Worm (Caenorhabditis elegans): ENCODE data around the gene R12B2.8.

R12B2.8 gene

ce11 chrIII:5874263-5874662, 50.5 kb downstream of the R12B2.8 start (continued):
- TF ChIP-seq lin-38 (GFP tag; IDR thresholded peaks at IDR 0.05) = peak; percentile 40; the same call in 1 of the 2 replicates
- TF ChIP-seq F49E8.2 (tag; optimal IDR thresholded peaks at IDR 0.05; ENCODE audit: borderline replicate concordance) = no peak
- no peak for TF ChIP-seq tra-1 (GFP tag; IDR thresholded peaks at IDR 0.05)
- no peak for TF ChIP-seq ceh-32 (tag; optimal IDR thresholded peaks at IDR 0.05; ENCODE audit: poor library complexity)
- peak; percentile 64 for TF ChIP-seq hlh-11 (tag; optimal IDR thresholded peaks at IDR 0.05)
- no peak for TF ChIP-seq set-16 (GFP tag; IDR thresholded peaks at IDR 0.05)
- no peak for TF ChIP-seq F37D6.2 (tag; optimal IDR thresholded peaks at IDR 0.05)
- TF ChIP-seq unc-39 (tag; optimal IDR thresholded peaks at IDR 0.05) = no peak
- peak; percentile 55 for TF ChIP-seq hlh-30 (tag; optimal IDR thresholded peaks at IDR 0.05; ENCODE audit: insufficient read depth)
- no peak for TF ChIP-seq arid-1 (GFP tag; conservative IDR thresholded peaks at IDR 0.05)
- TF ChIP-seq nhr-111 (GFP tag; optimal IDR thresholded peaks at IDR 0.05) = no peak
- peak; percentile 43 for TF ChIP-seq gei-8 (GFP tag; optimal IDR thresholded peaks at IDR 0.05)
- peak in 1 of 2 experiments; percentile 62 for TF ChIP-seq lsy-2 (tag; optimal IDR thresholded peaks at IDR 0.05)
- TF ChIP-seq lin-15B (tag; optimal IDR thresholded peaks at IDR 0.05) = no peak
- no peak for TF ChIP-seq lim-7 (GFP tag; IDR thresholded peaks at IDR 0.05)
- TF ChIP-seq ceh-44 (GFP tag; IDR thresholded peaks at IDR 0.05) = no peak
- TF ChIP-seq lin-39 (tag; optimal IDR thresholded peaks at IDR 0.05) = no peak
- peak; percentile 85 for TF ChIP-seq nhr-25 (tag; optimal IDR thresholded peaks at IDR 0.05; ENCODE audit: borderline replicate concordance, insufficient read depth)
- no peak for TF ChIP-seq ceh-28 (tag; optimal IDR thresholded peaks at IDR 0.05)
- TF ChIP-seq ceh-62 (tag; optimal IDR thresholded peaks at IDR 0.05) = no peak
- no peak for TF ChIP-seq daf-19 (GFP tag; conservative IDR thresholded peaks at IDR 0.05)

DNA sequence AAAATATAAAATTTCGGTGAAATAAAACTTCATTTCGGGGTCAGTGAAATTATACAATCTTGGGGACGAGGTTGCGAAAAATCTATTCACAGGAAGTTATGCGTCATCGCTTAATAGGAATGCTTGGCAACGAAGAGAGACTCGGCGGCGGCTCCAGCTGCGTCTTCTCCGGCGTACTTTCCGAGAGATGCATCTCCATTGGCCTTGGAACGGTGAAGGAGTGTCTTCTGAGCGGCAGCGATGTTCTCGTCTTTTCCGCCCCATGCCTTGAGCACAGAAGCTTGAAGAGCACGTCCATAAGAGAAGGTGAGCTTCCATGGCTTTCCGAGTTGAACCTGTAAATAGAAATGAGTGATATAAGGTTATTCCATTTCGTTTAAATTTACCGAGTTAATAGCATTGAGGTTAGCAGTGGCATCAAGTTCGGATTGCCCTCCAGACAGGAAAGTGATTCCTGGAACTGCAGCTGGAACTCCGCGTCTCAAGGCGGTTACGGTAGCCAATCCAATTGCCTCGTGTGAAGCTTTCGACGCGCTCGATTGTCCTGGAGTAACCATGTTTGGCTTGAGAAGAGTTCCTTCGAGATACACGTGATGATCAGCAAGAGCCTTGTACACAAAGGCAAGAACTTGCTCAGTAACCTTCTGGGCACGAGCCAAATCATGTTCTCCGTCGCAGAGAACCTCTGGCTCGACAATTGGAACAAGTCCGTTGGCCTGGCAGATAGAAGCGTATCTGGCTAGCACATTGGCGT, 51.1 kb downstream of the R12B2.8 start:
- TF ChIP-seq ZK337.2 (GFP tag; IDR thresholded peaks at IDR 0.05) (no peak), nhr-42 (GFP tag; IDR thresholded peaks at IDR 0.05) (0 out of 2 replicates have a peak, but pooled peaks have one; percentile 5), unc-62 (GFP tag; optimal IDR thresholded peaks at IDR 0.05 in 1 of 2) (no peak), unc-62 (tag; optimal IDR thresholded peaks at IDR 0.05) (no peak), arid-1 (GFP tag; conservative IDR thresholded peaks at IDR 0.05) (no peak), dpl-1 (GFP tag; optimal IDR thresholded peaks at IDR 0.05) (no peak), vab-7 (GFP tag; IDR thresholded peaks at IDR 0.05) (no peak), lsy-2 (tag; optimal IDR thresholded peaks at IDR 0.05) (no peak), set-16 (GFP tag; IDR thresholded peaks at IDR 0.05) (peak; percentile 67), Y5F2A.4 (GFP tag; optimal IDR thresholded peaks at IDR 0.05) (no peak), skn-1 (tag; optimal IDR thresholded peaks at IDR 0.05) (peak; percentile 22), nhr-28 (tag; optimal IDR thresholded peaks at IDR 0.05) (no peak), nhr-77 (tag; optimal IDR thresholded peaks at IDR 0.05) (no peak), daf-19 (GFP tag; conservative IDR thresholded peaks at IDR 0.05) (no peak), ceh-28 (tag; optimal IDR thresholded peaks at IDR 0.05) (no peak), nhr-25 (tag; optimal IDR thresholded peaks at IDR 0.05; ENCODE audit: borderline replicate concordance, insufficient read depth) (no peak), lin-13 (GFP tag; optimal IDR thresholded peaks at IDR 0.05) (no peak), T26A8.4 (GFP tag; IDR thresholded peaks at IDR 0.05) (no peak), D1046.2 (GFP tag; IDR thresholded peaks at IDR 0.05) (0 out of 2 replicates have a peak, but pooled peaks have one; percentile 47), ces-1 (GFP tag; optimal IDR thresholded peaks at IDR 0.05) (no peak), tra-1 (GFP tag; IDR thresholded peaks at IDR 0.05) (no peak), aly-2 (tag; optimal IDR thresholded peaks at IDR 0.05) (no peak), mes-2 (tag; optimal IDR thresholded peaks at IDR 0.05; ENCODE audit: poor library complexity, severe bottlenecking) (no peak), fkh-10 (GFP tag; optimal IDR thresholded peaks at IDR 0.05) (no peak), mxl-2 (GFP tag; conservative IDR thresholded peaks at IDR 0.05) (no peak), lin-39 (tag; optimal IDR thresholded peaks at IDR 0.05) (no peak), madf-9 (GFP tag; conservative IDR thresholded peaks at IDR 0.05) (no peak), nhr-41 (GFP tag; IDR thresholded peaks at IDR 0.05) (no peak), spr-1 (tag; optimal IDR thresholded peaks at IDR 0.05) (no peak), R02D3.7 (tag; optimal IDR thresholded peaks at IDR 0.05) (no peak), aha-1 (tag) (peak; percentile 94), php-3 (GFP tag; IDR thresholded peaks at IDR 0.05) (0 out of 2 replicates have a peak, but pooled peaks have one; percentile 8), T20F7.1 (GFP tag; optimal IDR thresholded peaks at IDR 0.05) (peak; percentile 12), snpc-1.2 (GFP tag; IDR thresholded peaks at IDR 0.05) (no peak), ztf-11 (tag; optimal IDR thresholded peaks at IDR 0.05) (no peak)

Data from whole organism, L4 larva.